Worm (Caenorhabditis elegans) whole organism, mixed stage, embryonic: ENCODE measurements around the gene wrt-1.

Experiments used
- M03D4.4 ChIP-seq: sonication (generic microtip); optimal IDR thresholded peaks from 2 replicates; lab custom pipeline; 2017; ENCODE audit warnings: mild to moderate bottlenecking, missing genetic modification characterization, missing compliant biosample characterization
- bed-3 ChIP-seq: fragments of 200-800 bp; sonication (Bioruptor generic); optimal IDR thresholded peaks from 3 replicates; lab custom pipeline; 2018; ENCODE audit warnings: mild to moderate bottlenecking, missing genetic modification characterization, moderate library complexity, missing compliant biosample characterization
- blmp-1 ChIP-seq: fragments of 150-350 bp; optimal IDR thresholded peaks from 2 replicates; lab custom pipeline; 2014; ENCODE audit warnings: missing biosample characterization, missing genetic modification characterization
- ceh-39 ChIP-seq: fragments of 150-350 bp; optimal IDR thresholded peaks from 2 replicates; lab custom pipeline; 2014; ENCODE audit warnings: missing biosample characterization, missing genetic modification characterization
- elt-1 ChIP-seq: sonication (generic microtip); optimal IDR thresholded peaks from 2 replicates; lab custom pipeline; 2017; ENCODE audit warnings: missing genetic modification characterization, mild to moderate bottlenecking, missing compliant biosample characterization, antibody characterized with exemption, moderate library complexity, borderline replicate concordance; ENCODE audit not compliant: insufficient read depth
- elt-3 ChIP-seq: fragments of 150-350 bp; optimal IDR thresholded peaks from 2 replicates; lab custom pipeline; 2014; ENCODE audit warnings: missing biosample characterization, missing genetic modification characterization
- flh-1 ChIP-seq: fragments of 200-800 bp; sonication (Bioruptor generic); optimal IDR thresholded peaks from 2 replicates; lab custom pipeline; 2018; ENCODE audit warnings: mild to moderate bottlenecking, missing genetic modification characterization, moderate library complexity, missing compliant biosample characterization
- ham-2 ChIP-seq: fragments of 200-800 bp; sonication (Bioruptor generic); optimal IDR thresholded peaks from 2 replicates; lab custom pipeline; 2018; ENCODE audit warnings: mild to moderate bottlenecking, missing genetic modification characterization, missing compliant biosample characterization
- hlh-1 ChIP-seq: fragments of 150-350 bp; optimal IDR thresholded peaks from 2 replicates; lab custom pipeline; 2014; ENCODE audit warnings: missing biosample characterization, missing genetic modification reagents, missing genetic modification characterization
- lin-13 ChIP-seq: fragments of 150-350 bp; optimal IDR thresholded peaks from 2 replicates; lab custom pipeline; 2014; ENCODE audit warnings: missing biosample characterization, missing genetic modification characterization
- lin-32 ChIP-seq: fragments of 200-800 bp; sonication (Bioruptor generic); optimal IDR thresholded peaks from 2 replicates; lab custom pipeline; 2018; ENCODE audit warnings: mild to moderate bottlenecking, missing genetic modification characterization, missing compliant biosample characterization
- lsy-2 ChIP-seq: fragments of 150-350 bp; optimal IDR thresholded peaks from 2 replicates; lab custom pipeline; 2014; ENCODE audit warnings: missing biosample characterization, missing genetic modification characterization
- mab-5 ChIP-seq: fragments of 150-350 bp; optimal IDR thresholded peaks from 2 replicates; lab custom pipeline; 2014; ENCODE audit warnings: missing biosample characterization, missing genetic modification characterization
- mls-2 ChIP-seq: sonication (generic microtip); optimal IDR thresholded peaks from 2 replicates; lab custom pipeline; 2016; ENCODE audit warnings: mild to moderate bottlenecking, missing genetic modification characterization, moderate library complexity, missing compliant biosample characterization
- nhr-12 ChIP-seq: fragments of 150-350 bp; optimal IDR thresholded peaks from 2 replicates; lab custom pipeline; 2014; ENCODE audit warnings: missing biosample characterization, missing genetic modification characterization
- nhr-2 ChIP-seq: fragments of 150-350 bp; optimal IDR thresholded peaks from 2 replicates; lab custom pipeline; 2014; ENCODE audit warnings: missing biosample characterization, missing genetic modification characterization
- nhr-28 ChIP-seq: fragments of 150-350 bp; optimal IDR thresholded peaks from 2 replicates; lab custom pipeline; 2014; ENCODE audit warnings: missing biosample characterization, missing genetic modification characterization
- nhr-76 ChIP-seq: sonication (generic microtip); optimal IDR thresholded peaks from 2 replicates; lab custom pipeline; 2017; ENCODE audit warnings: missing biosample characterization, missing genetic modification characterization
- pha-4 ChIP-seq: fragments of 150-350 bp; optimal IDR thresholded peaks from 2 replicates; lab custom pipeline; 2018; ENCODE audit warnings: missing biosample characterization, missing genetic modification reagents, missing genetic modification characterization
- sem-2 ChIP-seq: fragments of 200-800 bp; sonication (Bioruptor generic); optimal IDR thresholded peaks from 2 replicates; lab custom pipeline; 2018; ENCODE audit warnings: mild to moderate bottlenecking, missing genetic modification characterization, missing compliant biosample characterization
- sptf-1 ChIP-seq: sonication (generic microtip); optimal IDR thresholded peaks from 2 replicates; lab custom pipeline; 2017; ENCODE audit warnings: mild to moderate bottlenecking, missing genetic modification characterization, moderate library complexity, missing compliant biosample characterization
- unc-120 ChIP-seq: sonication (generic microtip); optimal IDR thresholded peaks from 2 replicates; lab custom pipeline; 2017; ENCODE audit warnings: missing genetic modification characterization, missing compliant biosample characterization; ENCODE audit not compliant: poor library complexity, severe bottlenecking
- unc-39 ChIP-seq: fragments of 150-350 bp; optimal IDR thresholded peaks from 2 replicates; lab custom pipeline; 2014; ENCODE audit warnings: missing biosample characterization, missing genetic modification characterization
- unc-62 ChIP-seq: fragments of 150-350 bp; optimal IDR thresholded peaks from 2 replicates; lab custom pipeline; 2014; ENCODE audit warnings: missing biosample characterization, missing genetic modification reagents, missing genetic modification characterization
- zip-8 ChIP-seq: fragments of 150-350 bp; optimal IDR thresholded peaks from 2 replicates; lab custom pipeline; 2014; ENCODE audit warnings: missing biosample characterization, missing genetic modification characterization
- ztf-11 ChIP-seq: fragments of 150-350 bp; optimal IDR thresholded peaks from 2 replicates; lab custom pipeline; 2014; ENCODE audit warnings: missing biosample characterization, missing genetic modification characterization

wrt-1 gene

DNA sequence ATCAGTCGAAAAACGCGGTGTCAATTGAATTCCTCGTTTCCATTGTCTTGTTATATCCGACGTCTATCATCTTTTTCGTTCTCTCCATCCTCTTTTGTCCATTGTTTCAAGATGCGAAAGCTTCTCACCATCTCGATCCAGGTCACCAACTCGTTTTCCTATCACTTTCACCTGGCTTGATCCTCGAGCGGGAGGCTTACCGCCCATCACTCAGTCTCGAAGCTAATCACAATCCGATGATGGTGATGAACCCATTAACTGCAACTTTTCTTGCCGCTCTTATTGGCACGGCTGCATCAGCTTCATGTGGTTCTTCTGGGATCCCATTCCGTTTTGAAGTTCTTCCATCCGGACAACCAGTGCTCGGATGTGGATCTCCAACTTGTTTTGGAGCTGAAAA lies at the start of gene wrt-1:
Gene wrt-1 (plus strand): TSS at position 53 of the 400 bp plus-strand sequence.
- TF ChIP-seq mab-5 (tag; lab: Kevin White, UChicago): no peak
- peak; percentile 13 for TF ChIP-seq ham-2 (GFP tag; lab: Kevin White, UChicago)

DNA sequence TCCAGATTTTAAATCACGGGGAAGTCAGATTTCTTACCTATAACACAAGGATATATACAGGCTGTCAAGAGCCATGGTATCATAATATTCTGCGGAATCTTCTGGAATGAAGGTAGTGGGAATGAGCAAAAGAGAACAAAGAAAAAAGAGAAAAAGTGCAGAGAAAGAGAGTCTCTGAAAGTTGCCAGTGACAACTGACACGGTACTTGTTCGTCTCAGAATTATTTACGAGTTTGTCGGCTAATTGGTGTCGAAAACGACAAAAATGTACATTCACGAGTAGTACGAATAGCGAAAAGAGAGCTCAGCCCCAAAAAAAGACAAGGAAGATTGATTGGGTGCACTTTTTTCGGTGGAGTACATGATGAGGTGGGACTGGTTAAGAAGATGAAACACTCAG lies 47.8 kb upstream of the wrt-1 start, which contains the start of gene cah-2:
Gene cah-2 (minus strand): TSS at position 101 of the 400 bp plus-strand sequence.
- TF ChIP-seq elt-3 (tag; lab: Kevin White, UChicago) (no peak), sem-2 (no peak), sptf-1 (no peak), mls-2 (tag; lab: Kevin White, UChicago) (no peak), ceh-39 (tag; lab: Kevin White, UChicago) (no peak), unc-120 (tag; lab: Kevin White, UChicago) (no peak), blmp-1 (tag; lab: Kevin White, UChicago) (no peak), unc-39 (tag; lab: Kevin White, UChicago) (no peak)

- no peak for TF ChIP-seq lin-13 (tag; lab: Kevin White, UChicago)
- TF ChIP-seq mab-5 (tag; lab: Kevin White, UChicago): no peak
- no peak for TF ChIP-seq nhr-76
- TF ChIP-seq sem-2: no peak
- TF ChIP-seq M03D4.4 (tag; lab: Kevin White, UChicago): no peak
- no peak for TF ChIP-seq nhr-28 (tag; lab: Kevin White, UChicago)
- TF ChIP-seq bed-3 (GFP tag; lab: Kevin White, UChicago): no peak
- TF ChIP-seq blmp-1 (tag; lab: Kevin White, UChicago): no peak
- no peak for TF ChIP-seq ztf-11
These were observed 41.2 kb upstream of the wrt-1 start, which contains the start of gene D1022.9 for ce11 chrII:7489605-7490004. Gene D1022.9 (minus strand): TSS chrII:7489705.

ce11 chrII:7493599-7493998 lies 37.2 kb upstream of the wrt-1 start, which contains the start of gene nas-23:
Gene nas-23 (minus strand): TSS chrII:7493699.
- no peak for TF ChIP-seq pha-4 (tag; lab: Kevin White, UChicago)
- no peak for TF ChIP-seq mab-5 (tag; lab: Kevin White, UChicago)
- TF ChIP-seq elt-1 (tag; lab: Kevin White, UChicago): no peak
- no peak for TF ChIP-seq sem-2

ce11 chrII:7494155-7494554 lies 36.6 kb upstream of the wrt-1 start, which contains the start of gene R10H1.1:
Gene R10H1.1 (plus strand): TSS chrII:7494455.
- no peak for TF ChIP-seq nhr-76
- no peak for TF ChIP-seq bed-3 (GFP tag; lab: Kevin White, UChicago)
- no peak for TF ChIP-seq nhr-12 (tag; lab: Kevin White, UChicago)
- no peak for TF ChIP-seq ham-2 (GFP tag; lab: Kevin White, UChicago)
- TF ChIP-seq lsy-2 (tag; lab: Kevin White, UChicago): no peak

- TF ChIP-seq nhr-28 (tag; lab: Kevin White, UChicago) (no peak), flh-1 (GFP tag; lab: Kevin White, UChicago) (no peak), unc-62 (GFP tag; lab: Kevin White, UChicago) (no peak), sptf-1 (no peak), M03D4.4 (tag; lab: Kevin White, UChicago) (no peak), mab-5 (tag; lab: Kevin White, UChicago) (no peak), elt-1 (tag; lab: Kevin White, UChicago) (no peak), sem-2 (no peak), nhr-2 (tag; lab: Kevin White, UChicago) (no peak), ham-2 (GFP tag; lab: Kevin White, UChicago) (no peak), lin-32 (GFP tag; lab: Kevin White, UChicago) (no peak), nhr-76 (no peak), nhr-12 (tag; lab: Kevin White, UChicago) (no peak), lsy-2 (tag; lab: Kevin White, UChicago) (no peak), ceh-39 (tag; lab: Kevin White, UChicago) (no peak)
These were observed 34.7 kb upstream of the wrt-1 start, which contains the start of gene spi-1 for ce11 chrII:7496070-7496469. Gene spi-1 (plus strand): TSS chrII:7496247.

DNA sequence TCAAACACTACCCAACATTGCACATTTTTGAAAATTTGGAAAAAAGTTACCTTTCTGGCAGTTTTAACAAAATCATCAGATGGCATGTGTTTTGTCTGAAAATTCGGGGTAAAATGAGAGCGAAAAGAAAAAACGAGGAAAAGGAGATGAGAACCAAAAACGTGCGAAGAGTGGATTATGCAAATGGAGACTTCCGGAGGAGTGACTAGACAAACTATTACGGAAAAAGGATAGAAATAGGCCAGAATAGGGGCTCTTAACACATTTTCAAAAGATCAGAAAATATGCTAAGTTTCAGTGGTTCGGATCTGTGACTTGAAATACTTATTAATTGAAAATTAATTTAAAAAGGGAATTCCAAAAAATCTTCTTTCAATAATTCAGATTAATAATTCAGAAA lies 31.4 kb upstream of the wrt-1 start, which contains the start of gene srab-14:
Gene srab-14 (minus strand): TSS at position 101 of the 400 bp plus-strand sequence.
- TF ChIP-seq lin-32 (GFP tag; lab: Kevin White, UChicago): no peak
- no peak for TF ChIP-seq nhr-76
- TF ChIP-seq zip-8: no peak
- no peak for TF ChIP-seq hlh-1 (tag; lab: Kevin White, UChicago)
